Worm (Caenorhabditis elegans) whole organism, L2 larva: Measurements from ENCODE around the gene aptf-4.

Experiments
- ama-1 ChIP-seq: fragments of 150-350 bp; optimal IDR thresholded peaks from 2 replicates; lab custom pipeline; 2018; ENCODE audit warnings: inconsistent platforms
- fos-1 ChIP-seq: fragments of 150-350 bp; optimal IDR thresholded peaks from 2 replicates; lab custom pipeline; 2014; ENCODE audit warnings: missing biosample characterization, missing genetic modification characterization
- mab-5 ChIP-seq: fragments of 150-350 bp; optimal IDR thresholded peaks from 2 replicates; lab custom pipeline; 2014; ENCODE audit warnings: missing biosample characterization, missing genetic modification characterization
- nhr-23 ChIP-seq: fragments of 150-350 bp; optimal IDR thresholded peaks from 2 replicates; lab custom pipeline; 2014; ENCODE audit warnings: missing biosample characterization, missing genetic modification reagents, missing genetic modification characterization
- sma-3 ChIP-seq: sonication (generic microtip); optimal IDR thresholded peaks from 2 replicates; lab custom pipeline; 2016; ENCODE audit warnings: missing genetic modification reagents, missing genetic modification characterization, missing compliant biosample characterization

DNA sequence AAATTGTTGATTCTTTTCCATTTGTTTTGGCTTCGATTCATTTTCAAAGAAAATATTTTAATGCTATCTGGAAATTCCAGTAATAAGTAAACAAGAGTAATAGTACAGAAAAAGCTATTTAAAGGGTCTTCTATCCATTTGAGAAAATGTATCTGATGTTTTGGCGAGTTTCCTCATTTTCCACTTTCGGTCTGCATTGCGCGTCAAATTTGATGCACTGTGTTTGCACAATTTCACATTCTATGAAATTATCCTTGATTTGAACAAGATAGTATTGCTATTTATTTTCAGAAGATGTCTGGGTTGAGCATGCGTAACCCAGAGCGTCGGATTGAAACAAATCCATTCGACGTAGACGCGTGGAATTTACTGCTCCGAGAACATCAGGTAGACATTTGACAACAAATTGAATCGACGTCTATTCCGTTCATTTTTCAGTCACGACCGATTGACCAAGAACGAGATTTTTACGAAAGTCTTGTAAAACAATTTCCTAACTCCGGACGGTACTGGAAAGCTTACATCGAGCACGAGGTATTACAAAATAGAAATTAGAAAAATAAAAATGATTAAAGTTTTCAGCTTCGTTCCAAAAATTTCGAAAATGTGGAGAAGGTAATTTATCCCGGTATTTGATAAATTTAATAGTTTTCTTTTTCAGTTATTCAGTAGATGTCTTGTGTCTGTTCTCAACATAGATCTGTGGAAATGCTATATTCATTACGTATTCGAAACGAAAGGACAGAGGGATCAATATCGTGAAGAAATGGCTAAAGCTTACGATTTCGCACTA, 13.0 kb downstream of the aptf-4 start, which contains the start of gene suf-1:
- TF ChIP-seq mab-5 (tag; lab: Kevin White, UChicago) (no peak), nhr-23 (no peak), ama-1 (no peak), sma-3 (GFP tag; lab: Kevin White, UChicago) (no peak), fos-1 (peak; percentile 9)
